Fruit fly (Drosophila melanogaster) whole organism, embryonic: ENCODE results near the gene fry.
A peak's percentile ranks its signal among the peaks of the same experiment; 100 is the strongest.

ENCODE experiments used
- Atf6 ChIP-seq: fragments of 200-800 bp; sonication (Bioruptor generic); IDR thresholded peaks from 2 replicates; pipeline ENCODE4 v1.3.6; 2022; ENCODE audit warnings: missing biosample characterization, missing genetic modification characterization
- CG10366 ChIP-seq: fragments of 200-800 bp; sonication (Bioruptor generic); IDR thresholded peaks from 2 replicates; pipeline ENCODE4 v1.3.6; 2022; ENCODE audit warnings: missing biosample characterization, missing genetic modification characterization
- CG11723 ChIP-seq: fragments of 200-800 bp; sonication (Bioruptor generic); optimal IDR thresholded peaks from 2 replicates; lab custom pipeline; 2017; ENCODE audit warnings: missing biosample characterization, mild to moderate bottlenecking, missing genetic modification characterization
- CG13296 ChIP-seq: fragments of 200-800 bp; sonication (Bioruptor generic); optimal IDR thresholded peaks from 3 replicates; lab custom pipeline; 2018; ENCODE audit warnings: missing biosample characterization, mild to moderate bottlenecking, missing genetic modification characterization
- CG17802 ChIP-seq: fragments of 200-800 bp; sonication (Bioruptor generic); optimal IDR thresholded peaks from 2 replicates; lab custom pipeline; 2018; ENCODE audit warnings: missing biosample characterization, mild to moderate bottlenecking, missing genetic modification characterization, moderate library complexity
- CG1792 ChIP-seq: fragments of 200-800 bp; sonication (Bioruptor generic); optimal IDR thresholded peaks from 2 replicates; lab custom pipeline; 2016; ENCODE audit warnings: missing biosample characterization, missing genetic modification characterization
- CG18011 ChIP-seq: fragments of 200-800 bp; sonication (Bioruptor generic); optimal IDR thresholded peaks from 2 replicates; lab custom pipeline; 2017; ENCODE audit warnings: missing biosample characterization, missing genetic modification characterization, mild to moderate bottlenecking, moderate library complexity, missing genotype
- CG18262 ChIP-seq: fragments of 200-800 bp; optimal IDR thresholded peaks from 3 replicates; lab custom pipeline; 2019; ENCODE audit warnings: missing biosample characterization, mild to moderate bottlenecking, missing genetic modification characterization, moderate library complexity
- CG18764 ChIP-seq: fragments of 200-800 bp; sonication (Bioruptor generic); optimal IDR thresholded peaks from 3 replicates; lab custom pipeline; 2016; ENCODE audit warnings: missing biosample characterization, missing genetic modification characterization
- CG2129 ChIP-seq: fragments of 200-800 bp; sonication (Bioruptor generic); IDR thresholded peaks from 2 replicates; pipeline ENCODE4 v1.3.6; 2022; ENCODE audit warnings: missing biosample characterization, missing genetic modification characterization; ENCODE audit not compliant: partially characterized antibody
- CG32532 ChIP-seq: fragments of 200-800 bp; sonication (Bioruptor generic); IDR thresholded peaks from 2 replicates; pipeline ENCODE4 v1.3.6; 2022; ENCODE audit warnings: missing biosample characterization, missing genetic modification characterization
- CG32767 ChIP-seq: fragments of 200-800 bp; sonication (Bioruptor generic); IDR thresholded peaks from 2 replicates; pipeline ENCODE4 v1.3.6; 2022; ENCODE audit warnings: missing biosample characterization, missing genetic modification characterization
- CG34376 ChIP-seq: fragments of 200-800 bp; sonication (Bioruptor generic); optimal IDR thresholded peaks from 2 replicates; lab custom pipeline; 2018; ENCODE audit warnings: missing biosample characterization, mild to moderate bottlenecking, missing genetic modification characterization
- CG4820 ChIP-seq: fragments of 200-800 bp; sonication (Bioruptor generic); optimal IDR thresholded peaks from 3 replicates; lab custom pipeline; 2016; ENCODE audit warnings: missing biosample characterization, missing genetic modification characterization
- CG6683 ChIP-seq: fragments of 200-800 bp; sonication (Bioruptor generic); optimal IDR thresholded peaks from 2 replicates; lab custom pipeline; 2017; ENCODE audit warnings: missing biosample characterization, mild to moderate bottlenecking, missing genetic modification characterization, missing genetic modification reagents
- CG7839 ChIP-seq: fragments of 200-800 bp; sonication (Bioruptor generic); optimal IDR thresholded peaks from 3 replicates; lab custom pipeline; 2018; ENCODE audit warnings: missing biosample characterization, mild to moderate bottlenecking, missing genetic modification characterization, moderate library complexity
- Dad ChIP-seq: fragments of 200-800 bp; sonication (Bioruptor generic); optimal IDR thresholded peaks from 3 replicates; lab custom pipeline; 2016; ENCODE audit warnings: missing biosample characterization, missing genetic modification characterization
- Deaf1 ChIP-seq: fragments of 200-800 bp; optimal IDR thresholded peaks from 3 replicates; lab custom pipeline; 2019; ENCODE audit warnings: missing biosample characterization, mild to moderate bottlenecking, missing genetic modification characterization, moderate library complexity
- Dref ChIP-seq: fragments of 200-800 bp; sonication (Bioruptor generic); IDR thresholded peaks from 2 replicates; pipeline ENCODE4 v1.3.6; 2022; ENCODE audit warnings: missing biosample characterization, missing genetic modification characterization
- Drgx ChIP-seq: fragments of 200-800 bp; sonication (Bioruptor generic); IDR thresholded peaks from 2 replicates; pipeline ENCODE4 v1.3.6; 2022; ENCODE audit warnings: missing biosample characterization, missing genetic modification characterization
- Ets65A ChIP-seq: fragments of 200-800 bp; sonication (Bioruptor generic); peaks from one replicate; lab custom pipeline; 2016; ENCODE audit warnings: missing biosample characterization, missing genetic modification characterization
- Gsc ChIP-seq: fragments of 200-800 bp; sonication (Bioruptor generic); IDR thresholded peaks from 2 replicates; pipeline ENCODE4 v1.3.6; 2022; ENCODE audit warnings: missing biosample characterization, missing genetic modification characterization
- Hey ChIP-seq: fragments of 200-800 bp; sonication (Bioruptor generic); optimal IDR thresholded peaks from 3 replicates; lab custom pipeline; 2018; ENCODE audit warnings: missing biosample characterization, mild to moderate bottlenecking, missing genetic modification characterization
- Hr51 ChIP-seq, 2 experiments: fragments of 200-800 bp; sonication (Bioruptor generic); optimal IDR thresholded peaks; 2 replicates in 1 of 2; 3 replicates in 1 of 2; lab custom pipeline; 2016 to 2018; ENCODE audit warnings: missing biosample characterization in 2 of 2, missing genetic modification characterization in 2 of 2, mild to moderate bottlenecking in 1 of 2, moderate library complexity in 1 of 2
- Nf-YA ChIP-seq: fragments of 200-800 bp; sonication (Bioruptor generic); IDR thresholded peaks from 2 replicates; pipeline ENCODE4 v1.3.6; 2022; ENCODE audit warnings: missing biosample characterization, missing genetic modification characterization
- Pdp1 ChIP-seq, 2 experiments: fragments of 200-800 bp; sonication (Bioruptor generic); optimal IDR thresholded peaks; 3 replicates each; lab custom pipeline; 2016; ENCODE audit warnings: missing biosample characterization in 2 of 2, missing genetic modification characterization in 2 of 2, mild to moderate bottlenecking in 1 of 2, moderate library complexity in 1 of 2
- Scr ChIP-seq: fragments of 200-800 bp; sonication (Bioruptor generic); IDR thresholded peaks from 2 replicates; pipeline ENCODE4 v1.3.6; 2022; ENCODE audit warnings: missing biosample characterization, missing genetic modification characterization; ENCODE audit not compliant: partially characterized antibody
- Sry-β ChIP-seq: fragments of 200-800 bp; sonication (Bioruptor generic); optimal IDR thresholded peaks from 2 replicates; lab custom pipeline; 2018; ENCODE audit warnings: missing biosample characterization, mild to moderate bottlenecking, missing genetic modification characterization, moderate library complexity
- Trl ChIP-seq, 3 experiments: fragments of >200 bp in 2 of 3; fragments of 200-800 bp in 1 of 3; sonication (Bioruptor generic) in 1 of 3; optimal IDR thresholded peaks; 2 replicates in 1 of 3; 3 replicates in 2 of 3; lab custom pipeline; 2016 to 2017; ENCODE audit warnings: missing biosample characterization in 1 of 3, missing genetic modification characterization in 1 of 3
- Usf ChIP-seq: fragments of 200-800 bp; sonication (Bioruptor generic); optimal IDR thresholded peaks from 2 replicates; lab custom pipeline; 2017; ENCODE audit warnings: missing genotype, missing biosample characterization, missing genetic modification characterization
- abd-A ChIP-seq: fragments of 200-800 bp; sonication (Bioruptor generic); optimal IDR thresholded peaks from 3 replicates; lab custom pipeline; 2019; ENCODE audit warnings: missing biosample characterization, mild to moderate bottlenecking, missing genetic modification characterization, moderate library complexity
- aop ChIP-seq: fragments of 200-800 bp; sonication (Bioruptor generic); IDR thresholded peaks from 2 replicates; pipeline ENCODE4 v1.3.6; 2022; ENCODE audit warnings: missing biosample characterization, missing genetic modification characterization
- chif ChIP-seq, 2 experiments: fragments of 200-800 bp; sonication (Bioruptor generic); optimal IDR thresholded peaks; 3 replicates each; lab custom pipeline; 2016; ENCODE audit warnings: missing biosample characterization in 2 of 2, missing genetic modification characterization in 2 of 2
- croc ChIP-seq: fragments of 200-800 bp; sonication (Bioruptor generic); conservative IDR thresholded peaks from 3 replicates; pipeline ENCODE4 v1.3.6; 2022; ENCODE audit warnings: missing biosample characterization, missing genetic modification characterization
- dysf ChIP-seq: fragments of 200-800 bp; sonication (Bioruptor generic); IDR thresholded peaks from 3 replicates; pipeline ENCODE4 v1.3.6; 2022; ENCODE audit warnings: missing biosample characterization, missing genetic modification characterization
- eve ChIP-seq, 2 experiments: fragments of >200 bp; optimal IDR thresholded peaks; 2 replicates each; lab custom pipeline; 2017; ENCODE audit warnings: missing biosample characterization in 2 of 2, missing genetic modification characterization in 2 of 2
- fd102C ChIP-seq: fragments of 200-800 bp; sonication (Bioruptor generic); optimal IDR thresholded peaks from 2 replicates; lab custom pipeline; 2018; ENCODE audit warnings: missing biosample characterization, mild to moderate bottlenecking, missing genetic modification characterization, moderate library complexity
- fru ChIP-seq: fragments of >200 bp; optimal IDR thresholded peaks from 2 replicates; lab custom pipeline; 2017
- gsb-n ChIP-seq: fragments of 200-800 bp; sonication (Bioruptor generic); optimal IDR thresholded peaks from 3 replicates; lab custom pipeline; 2018; ENCODE audit warnings: missing biosample characterization, mild to moderate bottlenecking, missing genetic modification characterization
- lmd ChIP-seq: fragments of 200-800 bp; sonication (Bioruptor generic); IDR thresholded peaks from 2 replicates; pipeline ENCODE4 v1.3.6; 2022; ENCODE audit warnings: missing biosample characterization, missing genetic modification characterization
- luna ChIP-seq: fragments of 200-800 bp; sonication (Bioruptor generic); optimal IDR thresholded peaks from 2 replicates; lab custom pipeline; 2016; ENCODE audit warnings: missing biosample characterization, missing genetic modification characterization
- mirr ChIP-seq: fragments of 200-800 bp; sonication (Bioruptor generic); optimal IDR thresholded peaks from 3 replicates; lab custom pipeline; 2018; ENCODE audit warnings: missing biosample characterization, mild to moderate bottlenecking, missing genetic modification characterization
- nmo ChIP-seq: fragments of 200-800 bp; sonication (Bioruptor generic); optimal IDR thresholded peaks from 2 replicates; lab custom pipeline; 2018; ENCODE audit warnings: missing biosample characterization, mild to moderate bottlenecking, missing genetic modification characterization, moderate library complexity
- sqz ChIP-seq: fragments of 200-800 bp; sonication (Bioruptor generic); optimal IDR thresholded peaks from 3 replicates; lab custom pipeline; 2018; ENCODE audit warnings: missing biosample characterization, mild to moderate bottlenecking, missing genetic modification characterization
- tin ChIP-seq: fragments of 200-800 bp; sonication (Bioruptor generic); optimal IDR thresholded peaks from 3 replicates; lab custom pipeline; 2016; ENCODE audit warnings: missing biosample characterization, missing genetic modification characterization
- unc-4 ChIP-seq: fragments of 200-800 bp; sonication (Bioruptor generic); IDR thresholded peaks from 2 replicates; pipeline ENCODE4 v1.3.6; 2022; ENCODE audit warnings: missing biosample characterization, missing genetic modification characterization; ENCODE audit not compliant: partially characterized antibody
- wek ChIP-seq: fragments of 200-800 bp; sonication (Bioruptor generic); optimal IDR thresholded peaks from 3 replicates; lab custom pipeline; 2018; ENCODE audit warnings: missing biosample characterization, mild to moderate bottlenecking, missing genetic modification characterization, moderate library complexity
- zf30C ChIP-seq: fragments of 200-800 bp; sonication (Bioruptor generic); optimal IDR thresholded peaks from 3 replicates; lab custom pipeline; 2018; ENCODE audit warnings: missing biosample characterization, mild to moderate bottlenecking, missing genetic modification characterization

fry gene

dm6 chr3L:9614589-9615442, 64.1 kb downstream of the fry start, which contains the start of gene LanB2 (continued):
- no peak for TF ChIP-seq aop (GFP tag; lab: Robert Waterston, UW)
- TF ChIP-seq Gsc (GFP tag; lab: Robert Waterston, UW), result no peak
- TF ChIP-seq Dref, result no peak
- no peak for TF ChIP-seq CG18262
- TF ChIP-seq wek (GFP tag; lab: Kevin White, UChicago), result peak; percentile 21
- TF ChIP-seq CG2129 (GFP tag; lab: Robert Waterston, UW), result no peak
- TF ChIP-seq CG32532 (GFP tag; lab: Robert Waterston, UW), result no peak
- TF ChIP-seq CG1792 (GFP tag; lab: Kevin White, UChicago), result no peak
- TF ChIP-seq CG18764, result no peak
- peak; percentile 23 for TF ChIP-seq sqz
- no peak for TF ChIP-seq CG18011 (GFP tag; lab: Kevin White, UChicago)
- TF ChIP-seq CG6683, result no peak
- TF ChIP-seq CG34376 (GFP tag; lab: Kevin White, UChicago), result peak; percentile 63
- no peak for TF ChIP-seq unc-4 (GFP tag; lab: Robert Waterston, UW)
- TF ChIP-seq Drgx (GFP tag; lab: Robert Waterston, UW), result 0 out of 2 replicates have a peak, but pooled peaks have one; percentile 13
- TF ChIP-seq CG32767 (GFP tag; lab: Robert Waterston, UW), result 0 out of 2 replicates have a peak, but pooled peaks have one; percentile 48
- TF ChIP-seq Dad (GFP tag; lab: Kevin White, UChicago), result no peak
- peak; percentile 14 for TF ChIP-seq fd102C (GFP tag; lab: Kevin White, UChicago)
- no peak for TF ChIP-seq Hr51 (GFP tag; optimal IDR thresholded peaks at IDR 0.05; lab: Kevin White, UChicago)
- TF ChIP-seq Scr (GFP tag; lab: Robert Waterston, UW), result 0 out of 2 replicates have a peak, but pooled peaks have one; percentile 20
- TF ChIP-seq eve (GFP tag; optimal IDR thresholded peaks at IDR 0.05; lab: Kevin White, UChicago), result no peak
- no peak for TF ChIP-seq zf30C (GFP tag; lab: Kevin White, UChicago)
- no peak for TF ChIP-seq Sry-β (GFP tag; lab: Kevin White, UChicago)
- no peak for TF ChIP-seq Pdp1 (GFP tag; optimal IDR thresholded peaks at IDR 0.05; lab: Kevin White, UChicago)
- peak; percentile 87 for TF ChIP-seq Deaf1 (tag; lab: Kevin White, UChicago)
- TF ChIP-seq Usf (GFP tag; lab: Kevin White, UChicago), result no peak
- TF ChIP-seq luna (GFP tag; lab: Kevin White, UChicago), result no peak
- 0 out of 2 replicates have a peak, but pooled peaks have one; percentile 14 for TF ChIP-seq Nf-YA
- TF ChIP-seq CG4820, result no peak
- no peak for TF ChIP-seq chif (GFP tag; optimal IDR thresholded peaks at IDR 0.05; lab: Kevin White, UChicago)
- TF ChIP-seq Ets65A, result no peak
- no peak for TF ChIP-seq fru
- TF ChIP-seq abd-A (tag; lab: Kevin White, UChicago), result peak; percentile 41
- TF ChIP-seq gsb-n (tag; lab: Kevin White, UChicago), result no peak
- peak; percentile 63 to 71 for TF ChIP-seq Trl (optimal IDR thresholded peaks at IDR 0.05; lab: Kevin White, UChicago)
- no peak for TF ChIP-seq Trl (GFP tag; optimal IDR thresholded peaks at IDR 0.05; lab: Kevin White, UChicago)
- no peak for TF ChIP-seq nmo (GFP tag; lab: Kevin White, UChicago)

DNA sequence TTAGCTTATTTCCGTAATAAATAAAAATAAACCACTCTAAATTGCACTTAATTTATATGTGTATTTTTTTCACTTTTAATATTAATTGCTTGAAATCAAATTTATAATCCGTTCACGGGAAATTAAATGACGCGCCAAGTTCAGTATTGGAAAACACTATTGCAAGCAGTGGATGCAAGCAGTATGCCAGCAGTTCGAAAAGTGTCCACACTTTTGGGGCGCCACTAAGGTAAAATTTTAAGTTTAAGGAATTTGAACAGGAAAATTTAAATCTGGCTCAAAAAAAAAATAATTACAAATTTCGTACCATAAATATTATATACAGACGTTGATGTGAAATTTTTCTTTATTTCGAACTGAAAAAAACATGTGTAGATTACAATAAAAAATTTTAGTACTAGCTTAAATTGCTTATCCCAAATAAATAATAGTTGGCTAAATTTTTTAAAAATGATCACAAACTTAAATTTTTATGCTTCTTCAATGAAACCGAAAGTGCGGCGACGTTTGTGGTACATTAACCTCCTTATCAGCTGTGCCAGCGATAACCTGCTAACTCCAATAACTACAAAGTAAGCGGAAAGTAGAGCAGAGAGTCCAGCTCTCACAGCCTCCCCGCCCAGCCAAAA, 64.8 kb downstream of the fry start:
- TF ChIP-seq CG17802 (tag; lab: Kevin White, UChicago), result peak; percentile 44
- TF ChIP-seq CG7839, result peak; percentile 3
- peak; percentile 36 for TF ChIP-seq CG10366 (GFP tag; lab: Robert Waterston, UW)
- TF ChIP-seq croc (GFP tag; lab: Robert Waterston, UW), result 0 out of 3 replicates have a peak, but pooled peaks have one; percentile 12
- TF ChIP-seq CG11723 (GFP tag; lab: Kevin White, UChicago), result no peak
- peak; percentile 59 for TF ChIP-seq tin (GFP tag; lab: Kevin White, UChicago)
- 0 out of 3 replicates have a peak, but pooled peaks have one; percentile 43 for TF ChIP-seq dysf (GFP tag; lab: Robert Waterston, UW)
- TF ChIP-seq lmd (GFP tag; lab: Robert Waterston, UW), result peak; percentile 57; the same call in 1 of the 2 replicates
- TF ChIP-seq mirr (GFP tag; lab: Kevin White, UChicago), result no peak
- no peak for TF ChIP-seq Hey (tag; lab: Kevin White, UChicago)
- no peak for TF ChIP-seq Atf6 (GFP tag; lab: Robert Waterston, UW)
- no peak for TF ChIP-seq CG13296 (GFP tag; lab: Kevin White, UChicago)
- no peak for TF ChIP-seq luna (GFP tag; lab: Kevin White, UChicago)
